Fruit fly (Drosophila melanogaster) whole organism, embryonic: Measurements from ENCODE around the gene CG9514.
A peak's percentile ranks its signal among the peaks of the same experiment; 100 is the strongest.

Source experiments
- CG10147 ChIP-seq: fragments of 200-800 bp; sonication (Bioruptor generic); optimal IDR thresholded peaks from 2 replicates; lab custom pipeline; 2019; ENCODE audit warnings: missing biosample characterization, mild to moderate bottlenecking, missing genetic modification characterization, moderate library complexity
- CG11504 ChIP-seq: fragments of 200-800 bp; sonication (Bioruptor generic); optimal IDR thresholded peaks from 3 replicates; lab custom pipeline; 2019; ENCODE audit warnings: missing biosample characterization, mild to moderate bottlenecking, missing genetic modification characterization, moderate library complexity
- CG12769 ChIP-seq: fragments of 200-800 bp; sonication (Bioruptor generic); optimal IDR thresholded peaks from 2 replicates; lab custom pipeline; 2019; ENCODE audit warnings: missing biosample characterization, mild to moderate bottlenecking, missing genetic modification characterization, moderate library complexity
- CG13624 ChIP-seq: fragments of 200-800 bp; sonication (Bioruptor generic); optimal IDR thresholded peaks from 2 replicates; lab custom pipeline; 2016; ENCODE audit warnings: missing biosample characterization, missing genetic modification characterization
- CG14014 ChIP-seq: fragments of 200-800 bp; sonication (Bioruptor generic); IDR thresholded peaks from 2 replicates; pipeline ENCODE4 v1.3.6; 2022; ENCODE audit warnings: missing biosample characterization, missing genetic modification characterization
- CG1602 ChIP-seq: fragments of 200-800 bp; sonication (Bioruptor generic); optimal IDR thresholded peaks from 3 replicates; lab custom pipeline; 2016; ENCODE audit warnings: missing biosample characterization, missing genetic modification characterization
- CG1647 ChIP-seq: fragments of 200-800 bp; sonication (Bioruptor generic); optimal IDR thresholded peaks from 3 replicates; lab custom pipeline; 2016; ENCODE audit warnings: missing biosample characterization, missing genetic modification characterization
- CG16815 ChIP-seq: fragments of 200-800 bp; sonication (Bioruptor generic); optimal IDR thresholded peaks from 3 replicates; lab custom pipeline; 2017; ENCODE audit warnings: missing biosample characterization, mild to moderate bottlenecking, missing genetic modification characterization
- CG18764 ChIP-seq: fragments of 200-800 bp; sonication (Bioruptor generic); optimal IDR thresholded peaks from 3 replicates; lab custom pipeline; 2016; ENCODE audit warnings: missing biosample characterization, missing genetic modification characterization
- CG2199 ChIP-seq: fragments of 200-800 bp; sonication (Bioruptor generic); IDR thresholded peaks from 3 replicates; pipeline ENCODE4 v1.3.6; 2022; ENCODE audit warnings: missing biosample characterization, missing genetic modification characterization
- CG2678 ChIP-seq: fragments of 200-800 bp; sonication (Bioruptor generic); optimal IDR thresholded peaks from 3 replicates; lab custom pipeline; 2019; ENCODE audit warnings: missing biosample characterization, mild to moderate bottlenecking, missing genetic modification characterization, moderate library complexity
- CG2889 ChIP-seq: fragments of 200-800 bp; sonication (Bioruptor generic); IDR thresholded peaks from 3 replicates; pipeline ENCODE4 v1.3.6; 2022; ENCODE audit warnings: missing biosample characterization, missing genetic modification characterization
- CG30020 ChIP-seq: fragments of 200-800 bp; optimal IDR thresholded peaks from 2 replicates; lab custom pipeline; 2019; ENCODE audit warnings: missing biosample characterization, mild to moderate bottlenecking, missing genetic modification characterization, moderate library complexity
- CG3407 ChIP-seq: fragments of 200-800 bp; sonication (Bioruptor generic); optimal IDR thresholded peaks from 2 replicates; lab custom pipeline; 2018; ENCODE audit warnings: missing biosample characterization, mild to moderate bottlenecking, missing genetic modification characterization
- CG3726 ChIP-seq: fragments of 200-800 bp; sonication (Bioruptor generic); IDR thresholded peaks from 3 replicates; pipeline ENCODE4, ENCODE4 v1.3.6; 2022; ENCODE audit warnings: missing biosample characterization, missing genetic modification characterization
- CG3995 ChIP-seq: fragments of 200-800 bp; sonication (Bioruptor generic); optimal IDR thresholded peaks from 3 replicates; lab custom pipeline; 2016; ENCODE audit warnings: missing biosample characterization, missing genetic modification characterization
- CG4404 ChIP-seq: fragments of 200-800 bp; sonication (Bioruptor generic); IDR thresholded peaks from 2 replicates; pipeline ENCODE4 v1.3.6; 2022; ENCODE audit warnings: missing biosample characterization, missing genetic modification characterization
- CG5953 ChIP-seq: fragments of 200-800 bp; sonication (Bioruptor generic); IDR thresholded peaks from 2 replicates; pipeline ENCODE4 v1.3.6; 2022; ENCODE audit warnings: missing biosample characterization, missing genetic modification characterization
- CG6254 ChIP-seq: fragments of 200-800 bp; sonication (Bioruptor generic); optimal IDR thresholded peaks from 3 replicates; lab custom pipeline; 2017; ENCODE audit warnings: mild to moderate bottlenecking, missing biosample characterization, missing genetic modification reagents, missing genetic modification characterization
- CG6689 ChIP-seq: fragments of 200-800 bp; sonication (Bioruptor generic); IDR thresholded peaks from 2 replicates; pipeline ENCODE4 v1.3.6; 2022; ENCODE audit warnings: missing biosample characterization, missing genetic modification characterization
- CG7357 ChIP-seq: fragments of 200-800 bp; sonication (Bioruptor generic); IDR thresholded peaks from 3 replicates; pipeline ENCODE4 v1.3.6; 2022; ENCODE audit warnings: missing biosample characterization, missing genetic modification characterization
- CG9797 ChIP-seq: fragments of 200-800 bp; sonication (Bioruptor generic); optimal IDR thresholded peaks from 3 replicates; lab custom pipeline; 2018; ENCODE audit warnings: missing biosample characterization, mild to moderate bottlenecking, missing genetic modification characterization
- Chrac-16 ChIP-seq: fragments of 200-800 bp; sonication (Bioruptor generic); optimal IDR thresholded peaks from 3 replicates; lab custom pipeline; 2016; ENCODE audit warnings: missing biosample characterization, missing genetic modification characterization
- D19B ChIP-seq: fragments of 200-800 bp; sonication (Bioruptor generic); optimal IDR thresholded peaks from 2 replicates; lab custom pipeline; 2017; ENCODE audit warnings: missing biosample characterization, mild to moderate bottlenecking, missing genetic modification characterization
- Dref ChIP-seq: fragments of 200-800 bp; sonication (Bioruptor generic); IDR thresholded peaks from 2 replicates; pipeline ENCODE4 v1.3.6; 2022; ENCODE audit warnings: missing biosample characterization, missing genetic modification characterization
- Oli ChIP-seq: fragments of 200-800 bp; sonication (Bioruptor generic); optimal IDR thresholded peaks from 2 replicates; lab custom pipeline; 2018; ENCODE audit warnings: missing biosample characterization, mild to moderate bottlenecking, missing genetic modification characterization, moderate library complexity
- Side ChIP-seq: fragments of 200-800 bp; sonication (Bioruptor generic); optimal IDR thresholded peaks from 2 replicates; lab custom pipeline; 2016; ENCODE audit warnings: missing biosample characterization, missing genetic modification characterization
- abd-A ChIP-seq: fragments of 200-800 bp; sonication (Bioruptor generic); optimal IDR thresholded peaks from 3 replicates; lab custom pipeline; 2019; ENCODE audit warnings: missing biosample characterization, mild to moderate bottlenecking, missing genetic modification characterization, moderate library complexity
- amos ChIP-seq: fragments of 200-800 bp; sonication (Bioruptor generic); IDR thresholded peaks from 2 replicates; pipeline ENCODE4 v1.3.6; 2022; ENCODE audit warnings: missing biosample characterization, missing genetic modification characterization; ENCODE audit not compliant: partially characterized antibody
- bab2 ChIP-seq: fragments of 200-800 bp; sonication (Bioruptor generic); optimal IDR thresholded peaks from 2 replicates; lab custom pipeline; 2016; ENCODE audit warnings: missing biosample characterization, missing genetic modification characterization
- bowl ChIP-seq: fragments of 200-800 bp; sonication (Bioruptor generic); IDR thresholded peaks from 2 replicates; pipeline ENCODE4 v1.3.6; 2022; ENCODE audit warnings: missing biosample characterization, missing genetic modification characterization
- chn ChIP-seq: fragments of 200-800 bp; sonication (Bioruptor generic); optimal IDR thresholded peaks from 2 replicates; lab custom pipeline; 2016; ENCODE audit warnings: missing biosample characterization, missing genetic modification characterization
- croc ChIP-seq: fragments of 200-800 bp; sonication (Bioruptor generic); conservative IDR thresholded peaks from 3 replicates; pipeline ENCODE4 v1.3.6; 2022; ENCODE audit warnings: missing biosample characterization, missing genetic modification characterization
- danr ChIP-seq: fragments of 200-800 bp; sonication (Bioruptor generic); IDR thresholded peaks from 2 replicates; pipeline ENCODE4 v1.3.6; 2022; ENCODE audit warnings: missing biosample characterization, missing genetic modification characterization
- dm ChIP-seq: fragments of 200-800 bp; sonication (Bioruptor generic); optimal IDR thresholded peaks from 3 replicates; lab custom pipeline; 2016; ENCODE audit warnings: missing biosample characterization, missing genetic modification characterization
- dmrt99B ChIP-seq: fragments of 200-800 bp; sonication (Bioruptor generic); optimal IDR thresholded peaks from 2 replicates; lab custom pipeline; 2018; ENCODE audit warnings: missing biosample characterization, mild to moderate bottlenecking, missing genetic modification characterization, moderate library complexity
- dysf ChIP-seq: fragments of 200-800 bp; sonication (Bioruptor generic); IDR thresholded peaks from 3 replicates; pipeline ENCODE4 v1.3.6; 2022; ENCODE audit warnings: missing biosample characterization, missing genetic modification characterization
- eyg ChIP-seq: fragments of 200-800 bp; sonication (Bioruptor generic); optimal IDR thresholded peaks from 3 replicates; lab custom pipeline; 2016; ENCODE audit warnings: missing biosample characterization, missing genetic modification characterization
- fd96Cb ChIP-seq: fragments of 200-800 bp; sonication (Bioruptor generic); optimal IDR thresholded peaks from 2 replicates; lab custom pipeline; 2018; ENCODE audit warnings: missing biosample characterization, mild to moderate bottlenecking, missing genetic modification characterization, moderate library complexity
- gsb-n ChIP-seq: fragments of 200-800 bp; sonication (Bioruptor generic); optimal IDR thresholded peaks from 3 replicates; lab custom pipeline; 2018; ENCODE audit warnings: missing biosample characterization, mild to moderate bottlenecking, missing genetic modification characterization
- hbn ChIP-seq: fragments of 200-800 bp; sonication (Bioruptor generic); IDR thresholded peaks from 2 replicates; pipeline ENCODE4 v1.3.6; 2022; ENCODE audit warnings: missing biosample characterization, missing genetic modification characterization; ENCODE audit not compliant: partially characterized antibody
- hkb ChIP-seq, 2 experiments: fragments of 200-800 bp in 1 of 2; fragments of >200 bp in 1 of 2; sonication (Bioruptor generic) in 1 of 2; IDR thresholded peaks in 1 of 2; optimal IDR thresholded peaks in 1 of 2; 2 replicates each; pipeline versions ENCODE4 v1.3.6 to Lab custom; 2017 to 2022; ENCODE audit warnings: missing biosample characterization in 1 of 2, missing genetic modification characterization in 1 of 2
- nmo ChIP-seq: fragments of 200-800 bp; sonication (Bioruptor generic); optimal IDR thresholded peaks from 2 replicates; lab custom pipeline; 2018; ENCODE audit warnings: missing biosample characterization, mild to moderate bottlenecking, missing genetic modification characterization, moderate library complexity
- p53 ChIP-seq: fragments of 200-800 bp; sonication (Bioruptor generic); optimal IDR thresholded peaks from 2 replicates; lab custom pipeline; 2016; ENCODE audit warnings: missing biosample characterization, missing genetic modification characterization
- psq ChIP-seq: fragments of 200-800 bp; sonication (Bioruptor generic); optimal IDR thresholded peaks from 2 replicates; lab custom pipeline; 2017; ENCODE audit warnings: missing biosample characterization, missing genetic modification characterization
- sens ChIP-seq: fragments of 200-800 bp; sonication (Bioruptor generic); peaks from one replicate; lab custom pipeline; 2016; ENCODE audit warnings: missing biosample characterization, missing genetic modification characterization
- seq ChIP-seq: fragments of 200-800 bp; sonication (Bioruptor generic); IDR thresholded peaks from 2 replicates; pipeline ENCODE4 v1.3.6; 2022; ENCODE audit warnings: missing biosample characterization, missing genetic modification characterization
- sim ChIP-seq: fragments of 200-800 bp; sonication (Bioruptor generic); IDR thresholded peaks from 2 replicates; pipeline ENCODE4 v1.3.6; 2022; ENCODE audit warnings: missing biosample characterization, missing genetic modification characterization
- unpg ChIP-seq: fragments of 200-800 bp; sonication (Bioruptor generic); optimal IDR thresholded peaks from 3 replicates; lab custom pipeline; 2018; ENCODE audit warnings: missing biosample characterization, mild to moderate bottlenecking, missing genetic modification characterization, moderate library complexity
- zen ChIP-seq: fragments of 200-800 bp; sonication (Bioruptor generic); optimal IDR thresholded peaks from 3 replicates; lab custom pipeline; 2018; ENCODE audit warnings: missing biosample characterization, mild to moderate bottlenecking, missing genetic modification characterization, moderate library complexity

CG9514 gene

DNA sequence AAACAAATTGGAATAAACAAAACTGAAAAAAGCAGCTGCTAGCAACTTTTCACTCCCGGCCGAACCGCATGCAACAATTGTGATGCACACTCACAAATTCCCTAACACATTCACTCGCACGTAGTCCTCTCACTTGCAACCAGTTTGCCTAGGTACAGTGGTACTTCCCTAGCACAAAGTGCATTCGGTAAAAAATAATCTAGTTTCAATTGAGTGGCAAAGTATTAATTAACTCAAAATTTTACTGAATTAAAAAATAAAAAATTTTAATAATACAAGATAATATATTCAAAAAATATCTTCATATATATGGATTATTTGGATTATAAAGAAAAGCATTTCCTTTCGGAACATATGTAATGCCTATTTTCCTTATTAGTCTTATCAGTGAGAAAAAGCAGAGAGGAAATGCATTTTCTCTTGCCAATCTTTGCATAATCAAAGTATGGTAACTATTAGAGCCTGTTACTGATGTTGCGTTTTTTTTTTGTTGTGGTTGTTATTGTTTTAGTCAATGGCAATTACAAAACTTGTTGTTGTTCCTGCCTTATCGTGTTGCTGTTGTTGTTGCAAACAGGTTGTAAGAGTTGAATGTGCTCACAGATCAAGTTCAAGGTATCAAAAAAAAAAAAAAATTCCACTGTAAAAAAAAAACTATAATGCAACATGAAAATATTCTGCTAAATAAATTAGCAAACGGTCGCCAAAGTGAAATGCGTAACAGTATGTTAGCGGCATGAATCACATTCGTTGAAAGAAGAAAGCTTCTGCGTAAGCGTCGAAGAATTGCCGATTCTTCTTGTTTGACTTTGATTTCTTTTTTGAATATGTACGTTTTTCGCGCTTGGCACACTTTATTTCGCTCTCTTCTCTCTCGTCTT is 25.9 kb upstream of the CG9514 start (continued):
- TF ChIP-seq CG3407 (GFP tag; lab: Kevin White, UChicago): no peak
- no peak for TF ChIP-seq Side
- TF ChIP-seq CG18764 (GFP tag; lab: Kevin White, UChicago): no peak
- TF ChIP-seq CG2199 (GFP tag; lab: Robert Waterston, UW): no peak
- no peak for TF ChIP-seq danr (GFP tag; lab: Robert Waterston, UW)
- no peak for TF ChIP-seq CG2889
- no peak for TF ChIP-seq CG12769 (tag; lab: Kevin White, UChicago)
- no peak for TF ChIP-seq CG10147 (GFP tag; lab: Kevin White, UChicago)
- TF ChIP-seq psq (GFP tag; lab: Kevin White, UChicago): no peak
- TF ChIP-seq gsb-n (tag; lab: Kevin White, UChicago): no peak
- TF ChIP-seq CG11504 (tag; lab: Kevin White, UChicago): peak; percentile 4
- TF ChIP-seq croc (GFP tag; lab: Robert Waterston, UW): no peak
- TF ChIP-seq chn (GFP tag; lab: Kevin White, UChicago): no peak
- no peak for TF ChIP-seq CG30020 (tag; lab: Kevin White, UChicago)
- no peak for TF ChIP-seq CG16815 (GFP tag; lab: Kevin White, UChicago)
- TF ChIP-seq CG6254: no peak
- no peak for TF ChIP-seq sim (GFP tag; lab: Robert Waterston, UW)
- TF ChIP-seq D19B (GFP tag; lab: Kevin White, UChicago): no peak
- no peak for TF ChIP-seq hkb (optimal IDR thresholded peaks at IDR 0.05; lab: Kevin White, UChicago)
- TF ChIP-seq hkb (GFP tag; IDR thresholded peaks at IDR 0.05; lab: Robert Waterston, UW): no peak
- no peak for TF ChIP-seq CG4404
- TF ChIP-seq CG7357: no peak
- TF ChIP-seq eyg: no peak
- peak; percentile 75 for TF ChIP-seq sens
- TF ChIP-seq unpg: no peak
- TF ChIP-seq CG1602 (GFP tag; lab: Kevin White, UChicago): no peak
- no peak for TF ChIP-seq CG6689 (GFP tag; lab: Robert Waterston, UW)
- peak; percentile 0 for TF ChIP-seq fd96Cb
- TF ChIP-seq Dref (GFP tag; lab: Robert Waterston, UW): no peak
- TF ChIP-seq CG2678 (tag; lab: Kevin White, UChicago): peak; percentile 3
- no peak for TF ChIP-seq amos (GFP tag; lab: Robert Waterston, UW)
- TF ChIP-seq Oli (tag; lab: Kevin White, UChicago): no peak
- TF ChIP-seq CG3726 (GFP tag; lab: Robert Waterston, UW): no peak
- peak; percentile 19 for TF ChIP-seq dmrt99B (tag; lab: Kevin White, UChicago)
- no peak for TF ChIP-seq CG14014 (GFP tag; lab: Robert Waterston, UW)
- TF ChIP-seq seq (GFP tag; lab: Robert Waterston, UW): no peak
- no peak for TF ChIP-seq bab2 (GFP tag; lab: Kevin White, UChicago)
- no peak for TF ChIP-seq zen (tag; lab: Kevin White, UChicago)
- TF ChIP-seq CG9797 (GFP tag; lab: Kevin White, UChicago): no peak
- TF ChIP-seq CG3995 (GFP tag; lab: Kevin White, UChicago): no peak
- TF ChIP-seq dm (GFP tag; lab: Kevin White, UChicago): no peak
- TF ChIP-seq nmo (GFP tag; lab: Kevin White, UChicago): no peak
- no peak for TF ChIP-seq hbn (GFP tag; lab: Robert Waterston, UW)
- TF ChIP-seq bowl (GFP tag; lab: Robert Waterston, UW): no peak
- TF ChIP-seq p53 (GFP tag; lab: Kevin White, UChicago): no peak
- TF ChIP-seq dysf (GFP tag; lab: Robert Waterston, UW): no peak
- no peak for TF ChIP-seq CG13624 (GFP tag; lab: Kevin White, UChicago)
- TF ChIP-seq Chrac-16: no peak
- no peak for TF ChIP-seq abd-A (tag; lab: Kevin White, UChicago)
- TF ChIP-seq CG1647: no peak
- no peak for TF ChIP-seq CG5953
